Fruit fly (Drosophila melanogaster) whole organism, embryonic: Measurements from ENCODE around the gene Fbw5.
A peak's percentile ranks its signal among the peaks of the same experiment; 100 is the strongest.

ENCODE experiments used
- Abd-B ChIP-seq: fragments of 200-800 bp; sonication (Bioruptor generic); optimal IDR thresholded peaks from 2 replicates; lab custom pipeline; 2018; ENCODE audit warnings: missing biosample characterization, mild to moderate bottlenecking, missing genetic modification characterization, moderate library complexity
- Adf1 ChIP-seq: fragments of 200-800 bp; sonication (Bioruptor generic); IDR thresholded peaks from 2 replicates; pipeline ENCODE4 v1.3.6; 2022; ENCODE audit warnings: missing biosample characterization, missing genetic modification characterization
- Aef1 ChIP-seq: fragments of 200-800 bp; sonication (Bioruptor generic); IDR thresholded peaks from 3 replicates; pipeline ENCODE4 v1.3.6; 2022; ENCODE audit warnings: missing biosample characterization, missing genetic modification characterization
- Awh ChIP-seq: fragments of 200-800 bp; sonication (Bioruptor generic); IDR thresholded peaks from 2 replicates; pipeline ENCODE4, ENCODE4 v1.3.6; 2022; ENCODE audit warnings: missing biosample characterization, missing genetic modification characterization
- BEAF-32 ChIP-seq: fragments of 200-800 bp; sonication (Bioruptor generic); optimal IDR thresholded peaks from 3 replicates; lab custom pipeline; 2017; ENCODE audit warnings: missing biosample characterization, missing genetic modification characterization, mild to moderate bottlenecking, moderate library complexity, missing genetic modification reagents
- CG10147 ChIP-seq: fragments of 200-800 bp; sonication (Bioruptor generic); optimal IDR thresholded peaks from 2 replicates; lab custom pipeline; 2019; ENCODE audit warnings: missing biosample characterization, mild to moderate bottlenecking, missing genetic modification characterization, moderate library complexity
- CG10959 ChIP-seq: fragments of 200-800 bp; sonication (Bioruptor generic); IDR thresholded peaks from 2 replicates; pipeline ENCODE4 v1.3.6; 2022; ENCODE audit warnings: missing biosample characterization, missing genetic modification characterization
- CG11085 ChIP-seq: fragments of 200-800 bp; sonication (Bioruptor generic); IDR thresholded peaks from 2 replicates; pipeline ENCODE4 v1.3.6; 2022; ENCODE audit warnings: missing biosample characterization, missing genetic modification characterization
- CG11560 ChIP-seq: fragments of 200-800 bp; sonication (Bioruptor generic); IDR thresholded peaks from 3 replicates; pipeline ENCODE4 v1.3.6; 2022; ENCODE audit warnings: missing biosample characterization, missing genetic modification characterization
- CG12219 ChIP-seq: fragments of 200-800 bp; sonication (Bioruptor generic); optimal IDR thresholded peaks from 3 replicates; lab custom pipeline; 2018; ENCODE audit warnings: missing biosample characterization, mild to moderate bottlenecking, missing genetic modification characterization
- CG1233 ChIP-seq: fragments of 200-800 bp; sonication (Bioruptor generic); optimal IDR thresholded peaks from 4 replicates; lab custom pipeline; 2018; ENCODE audit warnings: missing biosample characterization, mild to moderate bottlenecking, missing genetic modification characterization
- CG15073 ChIP-seq: fragments of 200-800 bp; sonication (Bioruptor generic); optimal IDR thresholded peaks from 2 replicates; lab custom pipeline; 2016; ENCODE audit warnings: missing biosample characterization, missing genetic modification characterization
- CG15514 ChIP-seq: fragments of 200-800 bp; sonication (Bioruptor generic); optimal IDR thresholded peaks from 3 replicates; lab custom pipeline; 2017; ENCODE audit warnings: missing biosample characterization, missing genetic modification characterization, mild to moderate bottlenecking, moderate library complexity, missing genetic modification reagents
- CG1603 ChIP-seq: fragments of 200-800 bp; sonication (Bioruptor generic); optimal IDR thresholded peaks from 2 replicates; lab custom pipeline; 2019; ENCODE audit warnings: missing biosample characterization, mild to moderate bottlenecking, missing genetic modification characterization, moderate library complexity
- CG17359 ChIP-seq: fragments of 200-800 bp; sonication (Bioruptor generic); optimal IDR thresholded peaks from 3 replicates; lab custom pipeline; 2018; ENCODE audit warnings: missing biosample characterization, mild to moderate bottlenecking, missing genetic modification characterization, moderate library complexity
- CG17612 ChIP-seq: fragments of 200-800 bp; sonication (Bioruptor generic); IDR thresholded peaks from 2 replicates; pipeline ENCODE4 v1.3.6; 2022; ENCODE audit warnings: missing biosample characterization, missing genetic modification characterization
- CG17802 ChIP-seq: fragments of 200-800 bp; sonication (Bioruptor generic); optimal IDR thresholded peaks from 2 replicates; lab custom pipeline; 2018; ENCODE audit warnings: missing biosample characterization, mild to moderate bottlenecking, missing genetic modification characterization, moderate library complexity
- CG18011 ChIP-seq: fragments of 200-800 bp; sonication (Bioruptor generic); optimal IDR thresholded peaks from 2 replicates; lab custom pipeline; 2017; ENCODE audit warnings: missing biosample characterization, missing genetic modification characterization, mild to moderate bottlenecking, moderate library complexity, missing genotype
- CG18764 ChIP-seq: fragments of 200-800 bp; sonication (Bioruptor generic); optimal IDR thresholded peaks from 3 replicates; lab custom pipeline; 2016; ENCODE audit warnings: missing biosample characterization, missing genetic modification characterization
- CG2202 ChIP-seq: fragments of 200-800 bp; sonication (Bioruptor generic); optimal IDR thresholded peaks from 2 replicates; lab custom pipeline; 2018; ENCODE audit warnings: missing biosample characterization, mild to moderate bottlenecking, missing genetic modification characterization
- CG4730 ChIP-seq: fragments of 200-800 bp; sonication (Bioruptor generic); IDR thresholded peaks from 2 replicates; pipeline ENCODE4 v1.3.6; 2022; ENCODE audit warnings: missing biosample characterization, missing genetic modification characterization
- CG6765 ChIP-seq: fragments of 200-800 bp; sonication (Bioruptor generic); optimal IDR thresholded peaks from 3 replicates; lab custom pipeline; 2017; ENCODE audit warnings: missing biosample characterization, mild to moderate bottlenecking, missing genetic modification characterization
- CG9727 ChIP-seq: fragments of 200-800 bp; sonication (Bioruptor generic); optimal IDR thresholded peaks from 3 replicates; lab custom pipeline; 2017; ENCODE audit warnings: missing biosample characterization, mild to moderate bottlenecking, missing genetic modification characterization
- Camta ChIP-seq: fragments of 200-800 bp; sonication (Bioruptor generic); optimal IDR thresholded peaks from 2 replicates; lab custom pipeline; 2016; ENCODE audit warnings: missing biosample characterization, missing genetic modification characterization
- Chrac-16 ChIP-seq: fragments of 200-800 bp; sonication (Bioruptor generic); optimal IDR thresholded peaks from 3 replicates; lab custom pipeline; 2016; ENCODE audit warnings: missing biosample characterization, missing genetic modification characterization
- CkIIα-i1 ChIP-seq: fragments of 200-800 bp; sonication (Bioruptor generic); IDR thresholded peaks from 2 replicates; pipeline ENCODE4 v1.3.6; 2022; ENCODE audit warnings: missing biosample characterization, missing genetic modification characterization
- Dll ChIP-seq: fragments of 200-800 bp; sonication (Bioruptor generic); IDR thresholded peaks from 4 replicates; pipeline ENCODE4 v1.3.6; 2022; ENCODE audit warnings: missing biosample characterization, missing genetic modification characterization; ENCODE audit not compliant: partially characterized antibody
- Ets97D ChIP-seq: fragments of 200-800 bp; sonication (Bioruptor generic); optimal IDR thresholded peaks from 3 replicates; lab custom pipeline; 2016; ENCODE audit warnings: missing biosample characterization, missing genetic modification characterization
- HHEX ChIP-seq: fragments of 200-800 bp; sonication (Bioruptor generic); optimal IDR thresholded peaks from 3 replicates; lab custom pipeline; 2017; ENCODE audit warnings: missing biosample characterization, mild to moderate bottlenecking, missing genetic modification characterization, missing genetic modification reagents
- HLH54F ChIP-seq: fragments of 200-800 bp; sonication (Bioruptor generic); optimal IDR thresholded peaks from 3 replicates; lab custom pipeline; 2016; ENCODE audit warnings: missing biosample characterization, missing genetic modification characterization
- HmgZ ChIP-seq: fragments of 200-800 bp; sonication (Bioruptor generic); optimal IDR thresholded peaks from 2 replicates; lab custom pipeline; 2018; ENCODE audit warnings: missing biosample characterization, mild to moderate bottlenecking, missing genetic modification characterization
- Mrtf ChIP-seq: fragments of 200-800 bp; sonication (Bioruptor generic); IDR thresholded peaks from 3 replicates; pipeline ENCODE4 v1.3.6; 2022; ENCODE audit warnings: missing biosample characterization, missing genetic modification characterization
- Myb ChIP-seq: fragments of 200-800 bp; sonication (Bioruptor generic); optimal IDR thresholded peaks from 2 replicates; lab custom pipeline; 2016; ENCODE audit warnings: missing biosample characterization, missing genetic modification characterization
- Neu2 ChIP-seq: fragments of 200-800 bp; sonication (Bioruptor generic); optimal IDR thresholded peaks from 3 replicates; lab custom pipeline; 2016; ENCODE audit warnings: missing biosample characterization, missing genetic modification characterization, borderline replicate concordance
- Nf-YB ChIP-seq: fragments of 200-800 bp; sonication (Bioruptor generic); optimal IDR thresholded peaks from 3 replicates; lab custom pipeline; 2019; ENCODE audit warnings: missing biosample characterization, mild to moderate bottlenecking, missing genetic modification characterization, moderate library complexity
- Poxn ChIP-seq: fragments of 200-800 bp; sonication (Bioruptor generic); IDR thresholded peaks from 2 replicates; pipeline ENCODE4 v1.3.6; 2022; ENCODE audit warnings: missing biosample characterization, missing genetic modification characterization
- Rfx ChIP-seq: fragments of 200-800 bp; sonication (Bioruptor generic); IDR thresholded peaks from 2 replicates; pipeline ENCODE4 v1.3.6; 2022; ENCODE audit warnings: missing biosample characterization, missing genetic modification characterization
- amos ChIP-seq: fragments of 200-800 bp; sonication (Bioruptor generic); IDR thresholded peaks from 2 replicates; pipeline ENCODE4 v1.3.6; 2022; ENCODE audit warnings: missing biosample characterization, missing genetic modification characterization; ENCODE audit not compliant: partially characterized antibody
- az2 ChIP-seq: fragments of 200-800 bp; sonication (Bioruptor generic); optimal IDR thresholded peaks from 3 replicates; lab custom pipeline; 2016; ENCODE audit warnings: missing biosample characterization, missing genetic modification characterization
- bigmax ChIP-seq: fragments of 200-800 bp; sonication (Bioruptor generic); optimal IDR thresholded peaks from 2 replicates; lab custom pipeline; 2018; ENCODE audit warnings: missing biosample characterization, mild to moderate bottlenecking, missing genetic modification characterization
- chm ChIP-seq: fragments of 200-800 bp; sonication (Bioruptor generic); IDR thresholded peaks from 2 replicates; pipeline ENCODE4 v1.3.6; 2022; ENCODE audit warnings: missing biosample characterization, missing genetic modification characterization
- insv ChIP-seq, 2 experiments: fragments of 200-800 bp; sonication (Bioruptor generic); optimal IDR thresholded peaks; 3 replicates each; lab custom pipeline; 2016 to 2018; ENCODE audit warnings: missing biosample characterization in 2 of 2, missing genetic modification characterization in 2 of 2
- nom ChIP-seq: fragments of 200-800 bp; sonication (Bioruptor generic); optimal IDR thresholded peaks from 2 replicates; lab custom pipeline; 2017; ENCODE audit warnings: missing biosample characterization, missing genetic modification characterization, mild to moderate bottlenecking, moderate library complexity, missing genetic modification reagents
- ro ChIP-seq: fragments of 200-800 bp; sonication (Bioruptor generic); IDR thresholded peaks from 2 replicates; pipeline ENCODE4 v1.3.6; 2022; ENCODE audit warnings: missing biosample characterization, missing genetic modification characterization
- sisA ChIP-seq: fragments of 200-800 bp; sonication (Bioruptor generic); IDR thresholded peaks from 2 replicates; pipeline ENCODE4 v1.3.6; 2022; ENCODE audit warnings: missing biosample characterization, missing genetic modification characterization
- slou ChIP-seq: fragments of 200-800 bp; sonication (Bioruptor generic); optimal IDR thresholded peaks from 3 replicates; lab custom pipeline; 2016; ENCODE audit warnings: missing biosample characterization, missing genetic modification characterization
- yki ChIP-seq: fragments of >200 bp; optimal IDR thresholded peaks from 3 replicates; lab custom pipeline; 2018
- z ChIP-seq: fragments of 200-800 bp; sonication (Bioruptor generic); IDR thresholded peaks from 3 replicates; pipeline ENCODE4 v1.3.6; 2022; ENCODE audit warnings: missing biosample characterization, missing genetic modification characterization
- zen2 ChIP-seq: fragments of 200-800 bp; sonication (Bioruptor generic); IDR thresholded peaks from 3 replicates; pipeline ENCODE4 v1.3.6; 2022; ENCODE audit warnings: missing biosample characterization, missing genetic modification characterization; ENCODE audit not compliant: partially characterized antibody
- zf30C ChIP-seq: fragments of 200-800 bp; sonication (Bioruptor generic); optimal IDR thresholded peaks from 3 replicates; lab custom pipeline; 2018; ENCODE audit warnings: missing biosample characterization, mild to moderate bottlenecking, missing genetic modification characterization

The Fbw5 gene

dm6 chr2L:6098479-6099269, 32.9 kb upstream of the Fbw5 start, which contains the start of gene CG9175 (continued):
- TF ChIP-seq CG18011 (GFP tag; lab: Kevin White, UChicago): peak; percentile 100
- TF ChIP-seq CG10959 (GFP tag; lab: Robert Waterston, UW): no peak
- TF ChIP-seq Aef1 (GFP tag; lab: Robert Waterston, UW): no peak
- no peak for TF ChIP-seq CG4730 (GFP tag; lab: Robert Waterston, UW)
- TF ChIP-seq sisA (GFP tag; lab: Robert Waterston, UW): no peak
- TF ChIP-seq Adf1 (GFP tag; lab: Robert Waterston, UW): peak; percentile 12; the same call in 1 of the 2 replicates
- TF ChIP-seq zen2 (GFP tag; lab: Robert Waterston, UW): peak; percentile 95
- peak; percentile 41; the same call in 1 of the 2 replicates for TF ChIP-seq chm (GFP tag; lab: Robert Waterston, UW)
- no peak for TF ChIP-seq CG2202
- no peak for TF ChIP-seq Poxn (GFP tag; lab: Robert Waterston, UW)
- TF ChIP-seq ro (GFP tag; lab: Robert Waterston, UW): no peak
- TF ChIP-seq z: no peak
- TF ChIP-seq CG11085 (GFP tag; lab: Robert Waterston, UW): no peak; the same call in 1 of the 2 replicates
- peak; percentile 99 for TF ChIP-seq BEAF-32 (GFP tag; lab: Kevin White, UChicago)
- no peak for TF ChIP-seq CG17802
- peak in 1 of 2 experiments; percentile 31 for TF ChIP-seq insv (GFP tag; optimal IDR thresholded peaks at IDR 0.05; lab: Kevin White, UChicago)
- peak; percentile 22 for TF ChIP-seq HLH54F (GFP tag; lab: Kevin White, UChicago)
- no peak for TF ChIP-seq HHEX (GFP tag; lab: Kevin White, UChicago)
- TF ChIP-seq CG15073 (GFP tag; lab: Kevin White, UChicago): no peak
- peak; percentile 91 for TF ChIP-seq HmgZ (tag; lab: Kevin White, UChicago)
- TF ChIP-seq Nf-YB: peak; percentile 40
- no peak for TF ChIP-seq zf30C
- no peak for TF ChIP-seq az2
- no peak for TF ChIP-seq CG17612 (GFP tag; lab: Robert Waterston, UW)
- no peak for TF ChIP-seq Awh (GFP tag; lab: Robert Waterston, UW)
- TF ChIP-seq nom: no peak
- TF ChIP-seq CG1603: peak; percentile 90
- no peak for TF ChIP-seq CG10147 (GFP tag; lab: Kevin White, UChicago)
- no peak for TF ChIP-seq CG12219 (GFP tag; lab: Kevin White, UChicago)
- TF ChIP-seq Dll: peak; percentile 95
- TF ChIP-seq CG6765 (GFP tag; lab: Kevin White, UChicago): no peak
- no peak for TF ChIP-seq Abd-B (GFP tag; lab: Kevin White, UChicago)
- no peak for TF ChIP-seq CkIIα-i1
- TF ChIP-seq CG1233 (GFP tag; lab: Kevin White, UChicago): no peak
- peak; percentile 68 for TF ChIP-seq Myb (GFP tag; lab: Kevin White, UChicago)
- peak; percentile 81 for TF ChIP-seq CG15514 (GFP tag; lab: Kevin White, UChicago)
- TF ChIP-seq yki (lab: Kevin White, UChicago): no peak
- no peak for TF ChIP-seq CG11560
- no peak for TF ChIP-seq CG18764 (GFP tag; lab: Kevin White, UChicago)
- TF ChIP-seq Rfx (GFP tag; lab: Robert Waterston, UW): peak; percentile 66
- TF ChIP-seq Chrac-16 (GFP tag; lab: Kevin White, UChicago): no peak
- TF ChIP-seq CG17359 (tag; lab: Kevin White, UChicago): peak; percentile 2
- TF ChIP-seq Neu2 (GFP tag; lab: Kevin White, UChicago): no peak
- TF ChIP-seq bigmax (GFP tag; lab: Kevin White, UChicago): peak; percentile 15
- TF ChIP-seq Mrtf (GFP tag; lab: Robert Waterston, UW): no peak
- peak; percentile 38 for TF ChIP-seq CG9727
- peak; percentile 3 for TF ChIP-seq Camta (GFP tag; lab: Kevin White, UChicago)
- no peak for TF ChIP-seq slou (GFP tag; lab: Kevin White, UChicago)
- TF ChIP-seq Ets97D (GFP tag; lab: Kevin White, UChicago): peak; percentile 82
- peak; percentile 98 for TF ChIP-seq amos (GFP tag; lab: Robert Waterston, UW)
